Worm (Caenorhabditis elegans) whole organism, young adult: ENCODE data around the gene Y38H6C.24.

Experiments used
- F39B2.1 ChIP-seq: fragments of 200-800 bp; sonication (Bioruptor generic); IDR thresholded peaks from 2 replicates; pipeline ENCODE4 v1.3.6; 2022; ENCODE audit warnings: missing genetic modification reagents, missing genetic modification characterization, missing compliant biosample characterization
- F57C9.4 ChIP-seq: sonication (generic microtip); optimal IDR thresholded peaks from 2 replicates; lab custom pipeline; 2017; ENCODE audit warnings: mild to moderate bottlenecking, missing genetic modification characterization, missing compliant biosample characterization
- T26A5.8 ChIP-seq: sonication (generic microtip); optimal IDR thresholded peaks from 2 replicates; lab custom pipeline; 2016; ENCODE audit warnings: missing genetic modification characterization, missing compliant biosample characterization
- Y56A3A.18 ChIP-seq: fragments of 200-800 bp; sonication (Bioruptor generic); IDR thresholded peaks from 2 replicates; pipeline ENCODE4 v1.3.6; 2022; ENCODE audit warnings: missing genetic modification reagents, missing genetic modification characterization, missing compliant biosample characterization
- attf-3 ChIP-seq: fragments of 200-800 bp; sonication (Bioruptor generic); conservative IDR thresholded peaks from 2 replicates; pipeline ENCODE4 v1.3.6; 2022; ENCODE audit warnings: missing genetic modification reagents, missing genetic modification characterization, missing compliant biosample characterization
- die-1 ChIP-seq: sonication (generic microtip); optimal IDR thresholded peaks from 2 replicates; lab custom pipeline; 2016; ENCODE audit warnings: missing genotype, mild to moderate bottlenecking, missing genetic modification characterization, missing compliant biosample characterization
- egrh-3 ChIP-seq: fragments of 200-800 bp; sonication (Bioruptor generic); IDR thresholded peaks from 2 replicates; pipeline ENCODE4 v1.3.6; 2022; ENCODE audit warnings: missing genetic modification reagents, missing genetic modification characterization, missing compliant biosample characterization
- lin-26 ChIP-seq: fragments of 200-800 bp; sonication (Bioruptor generic); IDR thresholded peaks from 2 replicates; pipeline ENCODE4 v1.3.6; 2022; ENCODE audit warnings: missing genetic modification reagents, missing genetic modification characterization, missing compliant biosample characterization
- madf-10 ChIP-seq: sonication (generic microtip); optimal IDR thresholded peaks from 2 replicates; lab custom pipeline; 2016; ENCODE audit warnings: mild to moderate bottlenecking, missing genetic modification characterization, missing compliant biosample characterization
- pbrm-1 ChIP-seq: fragments of 200-800 bp; sonication (Bioruptor generic); IDR thresholded peaks from 2 replicates; pipeline ENCODE4 v1.3.6; 2022; ENCODE audit warnings: missing genetic modification reagents, missing genetic modification characterization, missing compliant biosample characterization
- ztf-22 ChIP-seq: fragments of 200-800 bp; sonication (Bioruptor generic); optimal IDR thresholded peaks from 2 replicates; lab custom pipeline; 2018; ENCODE audit warnings: mild to moderate bottlenecking, missing genetic modification characterization, moderate library complexity, missing compliant biosample characterization

ce11 chrV:20573392-20573791 lies 47.2 kb downstream of the Y38H6C.24 start, which contains the start of gene F26F2.5:
- TF ChIP-seq F57C9.4 (tag; lab: Kevin White, UChicago) = no peak
- no peak for TF ChIP-seq Y56A3A.18 (GFP tag; lab: Robert Waterston, UW)
- no peak for TF ChIP-seq pbrm-1
- no peak for TF ChIP-seq lin-26 (GFP tag; lab: Robert Waterston, UW)
- TF ChIP-seq die-1 (tag; lab: Kevin White, UChicago) = no peak
- TF ChIP-seq ztf-22 (GFP tag; lab: Kevin White, UChicago) = no peak
- TF ChIP-seq T26A5.8 (tag; lab: Kevin White, UChicago) = no peak
- no peak for TF ChIP-seq attf-3 (GFP tag; lab: Robert Waterston, UW)
- no peak for TF ChIP-seq madf-10 (tag; lab: Kevin White, UChicago)
- TF ChIP-seq F39B2.1 (GFP tag; lab: Robert Waterston, UW) = no peak
- no peak for TF ChIP-seq egrh-3 (GFP tag; lab: Robert Waterston, UW)
